Fruit fly (Drosophila melanogaster): Measurements from ENCODE around the gene TfIIA-S-2.

The TfIIA-S-2 gene

DNA sequence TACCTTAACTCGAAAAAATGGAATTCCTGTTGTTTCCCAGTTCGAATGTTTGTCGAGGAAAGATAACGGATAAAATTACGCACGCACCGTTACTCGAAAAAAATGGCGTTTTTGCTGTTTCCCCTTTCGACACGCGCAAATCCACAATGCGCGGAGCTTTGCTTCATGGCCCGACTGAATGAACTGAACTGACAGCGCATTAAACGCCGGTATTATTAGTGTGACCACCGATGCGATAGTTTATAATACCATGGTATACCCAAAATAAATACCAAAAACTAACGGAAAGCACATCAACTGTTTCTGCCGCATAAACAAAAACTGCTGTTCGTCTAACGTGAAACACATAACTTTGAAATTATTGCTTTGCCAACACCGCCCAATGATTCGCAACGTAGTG lies 15.1 kb upstream of the TfIIA-S-2 start, which contains the start of the genes CG32814, CG11638 and CG3021 (continued):
- TF ChIP-seq CG12155 (GFP tag; optimal IDR thresholded peaks at IDR 0.05) (no peak), Myb (GFP tag; optimal IDR thresholded peaks at IDR 0.05) (peak; percentile 60), exex (tag; optimal IDR thresholded peaks at IDR 0.05) (no peak), CG7745 (tag; optimal IDR thresholded peaks at IDR 0.05) (no peak), peb (GFP tag; IDR thresholded peaks at IDR 0.05) (no peak), dmrt11E (tag; optimal IDR thresholded peaks at IDR 0.05) (no peak), Side (GFP tag; optimal IDR thresholded peaks at IDR 0.05) (no peak), CG13424 (tag; optimal IDR thresholded peaks at IDR 0.05) (no peak), CG30403 (GFP tag; optimal IDR thresholded peaks at IDR 0.05) (no peak), pan (optimal IDR thresholded peaks at IDR 0.05) (no peak), pan (GFP tag; optimal IDR thresholded peaks at IDR 0.05 in 1 of 2, IDR thresholded peaks at IDR 0.05 in 1 of 2) (peak in 1 of 2 experiments; percentile 28), Ptx1 (GFP tag; IDR thresholded peaks at IDR 0.05) (no peak), Atf-2 (GFP tag; optimal IDR thresholded peaks at IDR 0.05) (no peak), z (GFP tag; IDR thresholded peaks at IDR 0.05) (no peak), CG30431 (GFP tag; optimal IDR thresholded peaks at IDR 0.05) (no peak), CoRest (tag; optimal IDR thresholded peaks at IDR 0.05) (peak; percentile 25), CG7271 (tag; optimal IDR thresholded peaks at IDR 0.05) (no peak), bigmax (GFP tag; optimal IDR thresholded peaks at IDR 0.05) (no peak), CHES-1-like (GFP tag; optimal IDR thresholded peaks at IDR 0.05) (no peak), Hmx (GFP tag; optimal IDR thresholded peaks at IDR 0.05) (no peak), CG2199 (GFP tag; IDR thresholded peaks at IDR 0.05) (no peak), Dip2 (GFP tag; IDR thresholded peaks at IDR 0.05) (no peak), Nf-YC (tag; optimal IDR thresholded peaks at IDR 0.05) (peak; percentile 17), ewg (GFP tag; optimal IDR thresholded peaks at IDR 0.05) (peak; percentile 26), CG9932 (GFP tag; IDR thresholded peaks at IDR 0.05) (no peak), Fer3 (tag; optimal IDR thresholded peaks at IDR 0.05) (no peak), CG4707 (GFP tag; optimal IDR thresholded peaks at IDR 0.05) (no peak), Dek (tag; optimal IDR thresholded peaks at IDR 0.05) (no peak), CG3065 (GFP tag; optimal IDR thresholded peaks at IDR 0.05) (no peak), NfI (GFP tag; optimal IDR thresholded peaks at IDR 0.05) (peak; percentile 12), sd (tag; optimal IDR thresholded peaks at IDR 0.05) (no peak), HLHmδ (GFP tag; optimal IDR thresholded peaks at IDR 0.05) (peak; percentile 46), klu (GFP tag; IDR thresholded peaks at IDR 0.05) (no peak), CG15073 (GFP tag; optimal IDR thresholded peaks at IDR 0.05) (no peak), Hr51 (GFP tag; optimal IDR thresholded peaks at IDR 0.05) (peak in 1 of 2 experiments; percentile 25), pum (GFP tag; optimal IDR thresholded peaks at IDR 0.05) (no peak), vnd (GFP tag; IDR thresholded peaks at IDR 0.05; ENCODE audit: partially characterized antibody) (no peak), MBD-R2 (GFP tag; IDR thresholded peaks at IDR 0.05) (peak; percentile 88), wdn (GFP tag; IDR thresholded peaks at IDR 0.05) (no peak), CG15696 (tag; optimal IDR thresholded peaks at IDR 0.05) (no peak), H15 (GFP tag; IDR thresholded peaks at IDR 0.05) (no peak), fru (optimal IDR thresholded peaks at IDR 0.05) (no peak), slou (GFP tag; optimal IDR thresholded peaks at IDR 0.05) (no peak), CG10431 (GFP tag; optimal IDR thresholded peaks at IDR 0.05) (peak; percentile 45), CG12659 (GFP tag; optimal IDR thresholded peaks at IDR 0.05) (peak; percentile 73), CG4404 (GFP tag; IDR thresholded peaks at IDR 0.05) (no peak), Rx (GFP tag; IDR thresholded peaks at IDR 0.05) (no peak), CG10321 (GFP tag; IDR thresholded peaks at IDR 0.05) (no peak), dmrt99B (tag; optimal IDR thresholded peaks at IDR 0.05) (no peak), Usf (GFP tag; optimal IDR thresholded peaks at IDR 0.05) (no peak), Elba2 (GFP tag; optimal IDR thresholded peaks at IDR 0.05) (no peak), Hmr (GFP tag; optimal IDR thresholded peaks at IDR 0.05) (peak; percentile 24)

All from whole organism, embryonic.